Worm (Caenorhabditis elegans): Measurements from ENCODE around the gene mut-14.

ce11 chrV:5660604-5661209 lies at the start of gene mut-14, which contains the start of gene C14C11.2:
- no peak for TF ChIP-seq lin-15B (tag; optimal IDR thresholded peaks at IDR 0.05)
- TF ChIP-seq snpc-4 (tag; optimal IDR thresholded peaks at IDR 0.05): no peak
